Fruit fly (Drosophila melanogaster): ENCODE measurements around the gene CG13653.

The CG13653 gene

dm6 chr3R:25207405-25208003 is 12.2 kb downstream of the CG13653 start:
- TF ChIP-seq fd85E (GFP tag; optimal IDR thresholded peaks at IDR 0.05) (peak; percentile 35), dsx (GFP tag; optimal IDR thresholded peaks at IDR 0.05; ENCODE audit: poor library complexity, severe bottlenecking) (peak; percentile 85), Ets21C (GFP tag; optimal IDR thresholded peaks at IDR 0.05) (peak; percentile 53), Sox15 (GFP tag; optimal IDR thresholded peaks at IDR 0.05) (peak; percentile 61), cyc (GFP tag; optimal IDR thresholded peaks at IDR 0.05) (peak; percentile 42), net (GFP tag; optimal IDR thresholded peaks at IDR 0.05) (peak; percentile 89), spab (GFP tag; optimal IDR thresholded peaks at IDR 0.05) (peak; percentile 84), CG16779 (tag; optimal IDR thresholded peaks at IDR 0.05) (peak; percentile 63), CG1621 (tag; optimal IDR thresholded peaks at IDR 0.05) (peak; percentile 84), CG6808 (GFP tag; optimal IDR thresholded peaks at IDR 0.05) (peak; percentile 88), CG8119 (GFP tag; IDR thresholded peaks at IDR 0.05) (peak; percentile 94), Hr4 (GFP tag; optimal IDR thresholded peaks at IDR 0.05) (peak; percentile 89), CG31627 (GFP tag; optimal IDR thresholded peaks at IDR 0.05) (peak; percentile 70), CG8319 (GFP tag; optimal IDR thresholded peaks at IDR 0.05) (peak; percentile 62), esn (GFP tag; optimal IDR thresholded peaks at IDR 0.05) (peak; percentile 81), CG6276 (GFP tag; optimal IDR thresholded peaks at IDR 0.05) (peak; percentile 89), CG11902 (GFP tag; optimal IDR thresholded peaks at IDR 0.05) (peak; percentile 61), CG32006 (GFP tag; optimal IDR thresholded peaks at IDR 0.05) (peak; percentile 91), Hr39 (GFP tag; optimal IDR thresholded peaks at IDR 0.05) (peak; percentile 71), CG11294 (GFP tag; IDR thresholded peaks at IDR 0.05) (peak; percentile 70), Lpt (GFP tag; optimal IDR thresholded peaks at IDR 0.05) (peak; percentile 79), topi (GFP tag; optimal IDR thresholded peaks at IDR 0.05) (peak; percentile 69), vri (GFP tag; optimal IDR thresholded peaks at IDR 0.05) (peak; percentile 58), CG10669 (GFP tag; optimal IDR thresholded peaks at IDR 0.05) (peak; percentile 88), Eip78C (GFP tag) (peak; percentile 95), CG7368 (GFP tag; optimal IDR thresholded peaks at IDR 0.05) (peak; percentile 64), Smox (GFP tag; optimal IDR thresholded peaks at IDR 0.05) (peak; percentile 76), CG10631 (GFP tag; optimal IDR thresholded peaks at IDR 0.05) (peak; percentile 87), Eip75B (GFP tag; optimal IDR thresholded peaks at IDR 0.05) (peak; percentile 80), Sox14 (GFP tag; optimal IDR thresholded peaks at IDR 0.05) (peak; percentile 84), CG3032 (tag; optimal IDR thresholded peaks at IDR 0.05) (peak; percentile 84), CG6854 (GFP tag; optimal IDR thresholded peaks at IDR 0.05) (peak; percentile 22), CG11762 (GFP tag; optimal IDR thresholded peaks at IDR 0.05; ENCODE audit: insufficient read depth) (peak; percentile 77), CG34406 (GFP tag; optimal IDR thresholded peaks at IDR 0.05) (peak; percentile 85), CG4318 (GFP tag; optimal IDR thresholded peaks at IDR 0.05) (peak; percentile 75), Blimp-1 (GFP tag; optimal IDR thresholded peaks at IDR 0.05) (no peak), fkh (GFP tag; optimal IDR thresholded peaks at IDR 0.05) (peak; percentile 11), fd59A (GFP tag; optimal IDR thresholded peaks at IDR 0.05) (peak; percentile 82), Eip93F (GFP tag; optimal IDR thresholded peaks at IDR 0.05) (no peak), salr (GFP tag; optimal IDR thresholded peaks at IDR 0.05) (peak; percentile 64 to 77), svp (GFP tag) (peak; percentile 89), CG6792 (GFP tag; optimal IDR thresholded peaks at IDR 0.05) (peak; percentile 76), pdm3 (GFP tag; optimal IDR thresholded peaks at IDR 0.05) (peak; percentile 84), Met (GFP tag; optimal IDR thresholded peaks at IDR 0.05) (peak; percentile 76), CG9139 (GFP tag; optimal IDR thresholded peaks at IDR 0.05) (peak; percentile 76), CG15336 (GFP tag; IDR thresholded peaks at IDR 0.05) (peak; percentile 93), eg (GFP tag; IDR thresholded peaks at IDR 0.05) (peak; percentile 90), lz (GFP tag; optimal IDR thresholded peaks at IDR 0.05) (peak; percentile 71), Gug (GFP tag; IDR thresholded peaks at IDR 0.05) (peak; percentile 79), Hr38 (GFP tag; optimal IDR thresholded peaks at IDR 0.05) (no peak), CG3919 (GFP tag; optimal IDR thresholded peaks at IDR 0.05) (peak; percentile 89)

All from whole organism, prepupa.